Worm (Caenorhabditis elegans) whole organism, young adult: ENCODE measurements around the gene srx-74.

Experiments
- F22D6.2 ChIP-seq: sonication (generic microtip); optimal IDR thresholded peaks from 2 replicates; lab custom pipeline; 2016; ENCODE audit warnings: mild to moderate bottlenecking, missing genetic modification characterization, missing compliant biosample characterization
- cebp-2 ChIP-seq: fragments of 200-800 bp; sonication (Bioruptor generic); IDR thresholded peaks from 2 replicates; pipeline ENCODE4 v1.3.6; 2022; ENCODE audit warnings: missing genetic modification characterization, missing compliant biosample characterization
- ceh-91 ChIP-seq: fragments of 200-800 bp; sonication (Bioruptor generic); IDR thresholded peaks from 2 replicates; pipeline ENCODE4 v1.3.6; 2022; ENCODE audit warnings: missing genetic modification reagents, missing genetic modification characterization, missing compliant biosample characterization
- hlh-12 ChIP-seq: sonication (generic microtip); optimal IDR thresholded peaks from 2 replicates; lab custom pipeline; 2016; ENCODE audit warnings: missing genetic modification characterization, missing compliant biosample characterization
- hmg-1.2 ChIP-seq: fragments of 200-800 bp; sonication (Bioruptor generic); IDR thresholded peaks from 2 replicates; pipeline ENCODE4 v1.3.6; 2022; ENCODE audit warnings: missing genetic modification reagents, missing genetic modification characterization, missing compliant biosample characterization
- sea-2 ChIP-seq: fragments of 200-800 bp; sonication (Bioruptor generic); IDR thresholded peaks from 2 replicates; pipeline ENCODE4 v1.3.6; 2022; ENCODE audit warnings: missing genetic modification characterization, missing compliant biosample characterization
- unc-62 ChIP-seq: fragments of 150-350 bp; optimal IDR thresholded peaks from 2 replicates; lab custom pipeline; 2014; ENCODE audit warnings: missing biosample characterization, missing genetic modification reagents, missing genetic modification characterization
- zfh-2 ChIP-seq: fragments of 200-800 bp; sonication (Bioruptor generic); conservative IDR thresholded peaks from 2 replicates; pipeline ENCODE4 v1.3.6; 2022; ENCODE audit warnings: missing genetic modification reagents, missing genetic modification characterization, missing compliant biosample characterization
- ztf-6 ChIP-seq: fragments of 200-800 bp; sonication (Bioruptor generic); IDR thresholded peaks from 2 replicates; pipeline ENCODE4 v1.3.6; 2022; ENCODE audit warnings: missing genetic modification reagents, missing genetic modification characterization, missing compliant biosample characterization

DNA sequence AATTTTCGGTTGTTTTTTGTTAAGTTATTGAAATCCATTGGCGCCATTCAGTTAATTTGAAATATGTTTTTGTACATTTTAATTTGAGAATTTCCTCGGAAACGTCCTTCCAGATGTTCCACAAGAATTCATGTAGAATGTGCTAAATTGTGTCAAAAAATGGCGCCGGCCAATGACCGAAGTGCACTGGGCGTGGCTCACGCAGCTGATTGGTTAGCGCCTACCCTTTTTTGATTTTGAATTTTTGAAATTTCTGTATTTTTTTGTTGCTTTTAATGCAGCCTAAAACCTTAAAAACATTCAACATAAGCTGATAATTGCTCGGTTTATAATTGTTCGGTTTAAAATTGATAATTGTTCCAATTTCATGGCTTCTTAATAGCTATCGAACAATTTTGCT is 14.5 kb upstream of the srx-74 start:
- TF ChIP-seq unc-62 (GFP tag; lab: Kevin White, UChicago) (no peak), ceh-91 (GFP tag; lab: Robert Waterston, UW) (no peak), zfh-2 (no peak), hmg-1.2 (GFP tag; lab: Robert Waterston, UW) (no peak), cebp-2 (no peak), sea-2 (GFP tag; lab: Robert Waterston, UW) (no peak), F22D6.2 (no peak), hlh-12 (tag; lab: Kevin White, UChicago) (no peak), ztf-6 (GFP tag; lab: Robert Waterston, UW) (no peak)
